Fruit fly (Drosophila melanogaster): Measurements from ENCODE around the gene CG15239.

Gene CG15239

dm6 chrX:3866844-3867457, 17.0 kb upstream of the CG15239 start (continued):
- no peak for TF ChIP-seq Gug (GFP tag; IDR thresholded peaks at IDR 0.05)
- TF ChIP-seq Six4 (GFP tag; optimal IDR thresholded peaks at IDR 0.05): no peak
- TF ChIP-seq odd (GFP tag; optimal IDR thresholded peaks at IDR 0.05): no peak
- no peak for TF ChIP-seq CG34422 (GFP tag; IDR thresholded peaks at IDR 0.05)
- TF ChIP-seq az2 (GFP tag; optimal IDR thresholded peaks at IDR 0.05): no peak
- no peak for TF ChIP-seq CG16779 (GFP tag; IDR thresholded peaks at IDR 0.05)
- no peak for TF ChIP-seq wor (GFP tag; IDR thresholded peaks at IDR 0.05)
- no peak for TF ChIP-seq MTF-1 (GFP tag; optimal IDR thresholded peaks at IDR 0.05; ENCODE audit: borderline replicate concordance)
- TF ChIP-seq Nf-YA (GFP tag; IDR thresholded peaks at IDR 0.05): no peak
- TF ChIP-seq CG2199 (GFP tag; IDR thresholded peaks at IDR 0.05): no peak
- TF ChIP-seq Drgx (GFP tag; IDR thresholded peaks at IDR 0.05): no peak
- no peak for TF ChIP-seq Blimp-1 (GFP tag; optimal IDR thresholded peaks at IDR 0.05)
- TF ChIP-seq CG1832 (GFP tag; optimal IDR thresholded peaks at IDR 0.05): no peak
- no peak for TF ChIP-seq Dfd (GFP tag; optimal IDR thresholded peaks at IDR 0.05)
- TF ChIP-seq CG14667 (GFP tag; IDR thresholded peaks at IDR 0.05): no peak
- no peak for TF ChIP-seq unc-4 (GFP tag; IDR thresholded peaks at IDR 0.05; ENCODE audit: partially characterized antibody)
- TF ChIP-seq sisA (GFP tag; IDR thresholded peaks at IDR 0.05): no peak
- TF ChIP-seq jing (GFP tag; optimal IDR thresholded peaks at IDR 0.05): no peak
- peak; percentile 51 for TF ChIP-seq gem (tag; optimal IDR thresholded peaks at IDR 0.05)
- TF ChIP-seq CG11456 (GFP tag; IDR thresholded peaks at IDR 0.05): no peak
- no peak for TF ChIP-seq CG11398 (GFP tag; optimal IDR thresholded peaks at IDR 0.05)
- no peak for TF ChIP-seq jigr1 (GFP tag; IDR thresholded peaks at IDR 0.05)
- TF ChIP-seq CG7271 (tag; optimal IDR thresholded peaks at IDR 0.05): no peak
- peak; percentile 22 for TF ChIP-seq Hr3 (GFP tag; optimal IDR thresholded peaks at IDR 0.05)
- peak; percentile 37 for TF ChIP-seq CG18262 (tag; optimal IDR thresholded peaks at IDR 0.05)
- TF ChIP-seq grau (tag; optimal IDR thresholded peaks at IDR 0.05): peak; percentile 16
- TF ChIP-seq CG6689 (GFP tag; IDR thresholded peaks at IDR 0.05): no peak
- no peak for TF ChIP-seq yki (optimal IDR thresholded peaks at IDR 0.05)
- TF ChIP-seq mam (GFP tag; optimal IDR thresholded peaks at IDR 0.05): no peak
- peak; percentile 16 for TF ChIP-seq CG1603 (tag; optimal IDR thresholded peaks at IDR 0.05)
- no peak for TF ChIP-seq rib (GFP tag; IDR thresholded peaks at IDR 0.05)
- TF ChIP-seq ap (GFP tag; IDR thresholded peaks at IDR 0.05): no peak
- TF ChIP-seq CG18011 (GFP tag; optimal IDR thresholded peaks at IDR 0.05): no peak
- no peak for TF ChIP-seq CG4328 (GFP tag; optimal IDR thresholded peaks at IDR 0.05)
- no peak for TF ChIP-seq CG14860 (GFP tag; IDR thresholded peaks at IDR 0.05; ENCODE audit: partially characterized antibody)
- TF ChIP-seq Sox102F (GFP tag; optimal IDR thresholded peaks at IDR 0.05): peak; percentile 8
- TF ChIP-seq cato (GFP tag; optimal IDR thresholded peaks at IDR 0.05; ENCODE audit: borderline replicate concordance): no peak
- TF ChIP-seq lab (GFP tag; optimal IDR thresholded peaks at IDR 0.05): no peak
- TF ChIP-seq bsh (GFP tag; optimal IDR thresholded peaks at IDR 0.05): peak in 1 of 2 experiments; percentile 24
- no peak for TF ChIP-seq otp (GFP tag; IDR thresholded peaks at IDR 0.05)
- no peak for TF ChIP-seq CG10959 (GFP tag; IDR thresholded peaks at IDR 0.05)
- TF ChIP-seq unpg (GFP tag; optimal IDR thresholded peaks at IDR 0.05): peak; percentile 8
- no peak for TF ChIP-seq CG9609 (GFP tag; optimal IDR thresholded peaks at IDR 0.05)
- TF ChIP-seq CG7928 (GFP tag; optimal IDR thresholded peaks at IDR 0.05): no peak
- peak; percentile 40 for TF ChIP-seq CG2678 (tag; optimal IDR thresholded peaks at IDR 0.05)
- no peak for TF ChIP-seq CG4854 (GFP tag; optimal IDR thresholded peaks at IDR 0.05)
- TF ChIP-seq row (GFP tag; IDR thresholded peaks at IDR 0.05): peak; percentile 28; the same call in 1 of the 3 replicates
- no peak for TF ChIP-seq Sox100B (GFP tag; optimal IDR thresholded peaks at IDR 0.05)
- no peak for TF ChIP-seq ash1 (GFP tag; optimal IDR thresholded peaks at IDR 0.05)
- TF ChIP-seq Neu2 (GFP tag; optimal IDR thresholded peaks at IDR 0.05; ENCODE audit: borderline replicate concordance): no peak
- no peak for TF ChIP-seq Dek (tag; optimal IDR thresholded peaks at IDR 0.05)
